Fruit fly (Drosophila melanogaster) whole organism, embryonic: ENCODE results near the gene Syx16.
A peak's percentile ranks its signal among the peaks of the same experiment; 100 is the strongest.

Experiments used
- Adf1 ChIP-seq: fragments of 200-800 bp; sonication (Bioruptor generic); IDR thresholded peaks from 2 replicates; pipeline ENCODE4 v1.3.6; 2022; ENCODE audit warnings: missing biosample characterization, missing genetic modification characterization
- CG10321 ChIP-seq: fragments of 200-800 bp; sonication (Bioruptor generic); IDR thresholded peaks from 2 replicates; pipeline ENCODE4 v1.3.6; 2022; ENCODE audit warnings: missing biosample characterization, missing genetic modification characterization
- CG10565 ChIP-seq: fragments of 200-800 bp; sonication (Bioruptor generic); optimal IDR thresholded peaks from 3 replicates; lab custom pipeline; 2016; ENCODE audit warnings: missing biosample characterization, mild to moderate bottlenecking, missing genetic modification characterization
- CG10654 ChIP-seq: fragments of 200-800 bp; sonication (Bioruptor generic); optimal IDR thresholded peaks from 2 replicates; lab custom pipeline; 2016; ENCODE audit warnings: missing biosample characterization, missing genetic modification characterization
- CG11723 ChIP-seq: fragments of 200-800 bp; sonication (Bioruptor generic); optimal IDR thresholded peaks from 2 replicates; lab custom pipeline; 2017; ENCODE audit warnings: missing biosample characterization, mild to moderate bottlenecking, missing genetic modification characterization
- CG12236 ChIP-seq: fragments of 200-800 bp; sonication (Bioruptor generic); optimal IDR thresholded peaks from 2 replicates; lab custom pipeline; 2016; ENCODE audit warnings: missing biosample characterization, missing genetic modification characterization
- CG12942 ChIP-seq: fragments of 200-800 bp; sonication (Bioruptor generic); optimal IDR thresholded peaks from 3 replicates; lab custom pipeline; 2016; ENCODE audit warnings: missing biosample characterization, missing genetic modification characterization
- CG13287 ChIP-seq: fragments of 200-800 bp; sonication (Bioruptor generic); IDR thresholded peaks from 2 replicates; pipeline ENCODE4 v1.3.6; 2022; ENCODE audit warnings: missing biosample characterization, missing genetic modification characterization; ENCODE audit not compliant: partially characterized antibody
- CG13894 ChIP-seq: fragments of 200-800 bp; sonication (Bioruptor generic); optimal IDR thresholded peaks from 3 replicates; lab custom pipeline; 2018; ENCODE audit warnings: missing biosample characterization, mild to moderate bottlenecking, missing genetic modification characterization, moderate library complexity
- CG1832 ChIP-seq: fragments of 200-800 bp; sonication (Bioruptor generic); optimal IDR thresholded peaks from 2 replicates; lab custom pipeline; 2017; ENCODE audit warnings: missing biosample characterization, mild to moderate bottlenecking, missing genetic modification characterization, inconsistent platforms
- CG2120 ChIP-seq: fragments of 200-800 bp; sonication (Bioruptor generic); optimal IDR thresholded peaks from 3 replicates; lab custom pipeline; 2016; ENCODE audit warnings: missing biosample characterization, missing genetic modification characterization
- CG30431 ChIP-seq: fragments of 200-800 bp; sonication (Bioruptor generic); optimal IDR thresholded peaks from 2 replicates; lab custom pipeline; 2017; ENCODE audit warnings: missing biosample characterization, missing genetic modification characterization
- CG32532 ChIP-seq: fragments of 200-800 bp; sonication (Bioruptor generic); IDR thresholded peaks from 2 replicates; pipeline ENCODE4 v1.3.6; 2022; ENCODE audit warnings: missing biosample characterization, missing genetic modification characterization
- CG32767 ChIP-seq: fragments of 200-800 bp; sonication (Bioruptor generic); IDR thresholded peaks from 2 replicates; pipeline ENCODE4 v1.3.6; 2022; ENCODE audit warnings: missing biosample characterization, missing genetic modification characterization
- CG4404 ChIP-seq: fragments of 200-800 bp; sonication (Bioruptor generic); IDR thresholded peaks from 2 replicates; pipeline ENCODE4 v1.3.6; 2022; ENCODE audit warnings: missing biosample characterization, missing genetic modification characterization
- CG4820 ChIP-seq: fragments of 200-800 bp; sonication (Bioruptor generic); optimal IDR thresholded peaks from 3 replicates; lab custom pipeline; 2016; ENCODE audit warnings: missing biosample characterization, missing genetic modification characterization
- CG6254 ChIP-seq: fragments of 200-800 bp; sonication (Bioruptor generic); optimal IDR thresholded peaks from 3 replicates; lab custom pipeline; 2017; ENCODE audit warnings: mild to moderate bottlenecking, missing biosample characterization, missing genetic modification reagents, missing genetic modification characterization
- CG6791 ChIP-seq: fragments of 200-800 bp; sonication (Bioruptor generic); IDR thresholded peaks from 3 replicates; pipeline ENCODE4 v1.3.6; 2022; ENCODE audit warnings: missing biosample characterization, missing genetic modification characterization; ENCODE audit not compliant: partially characterized antibody
- CG9797 ChIP-seq: fragments of 200-800 bp; sonication (Bioruptor generic); optimal IDR thresholded peaks from 3 replicates; lab custom pipeline; 2018; ENCODE audit warnings: missing biosample characterization, mild to moderate bottlenecking, missing genetic modification characterization
- CHES-1-like ChIP-seq: fragments of 200-800 bp; sonication (Bioruptor generic); optimal IDR thresholded peaks from 2 replicates; lab custom pipeline; 2016; ENCODE audit warnings: missing biosample characterization, missing genetic modification characterization
- Dref ChIP-seq: fragments of 200-800 bp; sonication (Bioruptor generic); IDR thresholded peaks from 2 replicates; pipeline ENCODE4 v1.3.6; 2022; ENCODE audit warnings: missing biosample characterization, missing genetic modification characterization
- Kr ChIP-seq: fragments of 200-800 bp; sonication (Bioruptor generic); optimal IDR thresholded peaks from 2 replicates; lab custom pipeline; 2017; ENCODE audit warnings: missing biosample characterization, mild to moderate bottlenecking, missing genetic modification characterization
- MBD-R2 ChIP-seq: fragments of 200-800 bp; sonication (Bioruptor generic); IDR thresholded peaks from 2 replicates; pipeline ENCODE4 v1.3.6; 2022; ENCODE audit warnings: missing biosample characterization, missing genetic modification characterization
- MESR4 ChIP-seq: fragments of 200-800 bp; sonication (Bioruptor generic); optimal IDR thresholded peaks from 2 replicates; lab custom pipeline; 2018; ENCODE audit warnings: missing biosample characterization, mild to moderate bottlenecking, missing genetic modification characterization, moderate library complexity
- Myb ChIP-seq: fragments of 200-800 bp; sonication (Bioruptor generic); optimal IDR thresholded peaks from 2 replicates; lab custom pipeline; 2016; ENCODE audit warnings: missing biosample characterization, missing genetic modification characterization
- Opbp ChIP-seq: fragments of 200-800 bp; sonication (Bioruptor generic); IDR thresholded peaks from 3 replicates; pipeline ENCODE4 v1.3.6; 2022; ENCODE audit warnings: missing biosample characterization, missing genetic modification characterization; ENCODE audit not compliant: partially characterized antibody
- PHDP ChIP-seq: fragments of 200-800 bp; sonication (Bioruptor generic); optimal IDR thresholded peaks from 3 replicates; lab custom pipeline; 2018; ENCODE audit warnings: missing biosample characterization, mild to moderate bottlenecking, missing genetic modification characterization, moderate library complexity
- Ptx1 ChIP-seq: fragments of 200-800 bp; sonication (Bioruptor generic); IDR thresholded peaks from 2 replicates; pipeline ENCODE4 v1.3.6; 2022; ENCODE audit warnings: missing biosample characterization, missing genetic modification characterization
- abd-A ChIP-seq: fragments of 200-800 bp; sonication (Bioruptor generic); optimal IDR thresholded peaks from 3 replicates; lab custom pipeline; 2019; ENCODE audit warnings: missing biosample characterization, mild to moderate bottlenecking, missing genetic modification characterization, moderate library complexity
- amos ChIP-seq: fragments of 200-800 bp; sonication (Bioruptor generic); IDR thresholded peaks from 2 replicates; pipeline ENCODE4 v1.3.6; 2022; ENCODE audit warnings: missing biosample characterization, missing genetic modification characterization; ENCODE audit not compliant: partially characterized antibody
- bbx ChIP-seq: fragments of 200-800 bp; sonication (Bioruptor generic); IDR thresholded peaks from 2 replicates; pipeline ENCODE4 v1.3.6; 2022; ENCODE audit warnings: missing biosample characterization, missing genetic modification characterization; ENCODE audit not compliant: partially characterized antibody
- cg ChIP-seq: fragments of 200-800 bp; sonication (Bioruptor generic); optimal IDR thresholded peaks from 3 replicates; lab custom pipeline; 2019; ENCODE audit warnings: missing biosample characterization, mild to moderate bottlenecking, missing genetic modification characterization, moderate library complexity
- chinmo ChIP-seq: fragments of 200-800 bp; sonication (Bioruptor generic); IDR thresholded peaks from 4 replicates; pipeline ENCODE4 v1.3.6; 2022; ENCODE audit warnings: missing biosample characterization, missing genetic modification characterization; ENCODE audit not compliant: partially characterized antibody
- crp ChIP-seq, 2 experiments: fragments of 200-800 bp; sonication (Bioruptor generic); optimal IDR thresholded peaks; 2 replicates in 1 of 2; 3 replicates in 1 of 2; lab custom pipeline; 2017; ENCODE audit warnings: missing biosample characterization in 2 of 2, missing genetic modification characterization in 2 of 2, mild to moderate bottlenecking in 1 of 2, moderate library complexity in 1 of 2
- dpn ChIP-seq, 2 experiments: fragments of 200-800 bp; sonication (Bioruptor generic); optimal IDR thresholded peaks; 3 replicates each; lab custom pipeline; 2016; ENCODE audit warnings: missing biosample characterization in 2 of 2, missing genetic modification characterization in 2 of 2
- ewg ChIP-seq: fragments of 200-800 bp; sonication (Bioruptor generic); optimal IDR thresholded peaks from 3 replicates; lab custom pipeline; 2017; ENCODE audit warnings: mild to moderate bottlenecking, missing biosample characterization, missing genetic modification reagents, missing genetic modification characterization
- gfzf ChIP-seq: fragments of 200-800 bp; sonication (Bioruptor generic); optimal IDR thresholded peaks from 2 replicates; lab custom pipeline; 2016; ENCODE audit warnings: missing biosample characterization, mild to moderate bottlenecking, missing genetic modification characterization, moderate library complexity
- gt ChIP-seq: fragments of 200-800 bp; sonication (Bioruptor generic); IDR thresholded peaks from 2 replicates; pipeline ENCODE4 v1.3.6; 2022; ENCODE audit warnings: missing biosample characterization, missing genetic modification characterization
- hbn ChIP-seq: fragments of 200-800 bp; sonication (Bioruptor generic); IDR thresholded peaks from 2 replicates; pipeline ENCODE4 v1.3.6; 2022; ENCODE audit warnings: missing biosample characterization, missing genetic modification characterization; ENCODE audit not compliant: partially characterized antibody
- lilli ChIP-seq: fragments of 200-800 bp; sonication (Bioruptor generic); optimal IDR thresholded peaks from 3 replicates; lab custom pipeline; 2016; ENCODE audit warnings: missing biosample characterization, missing genetic modification characterization
- peb ChIP-seq: fragments of 200-800 bp; sonication (Bioruptor generic); IDR thresholded peaks from 2 replicates; pipeline ENCODE4 v1.3.6; 2022; ENCODE audit warnings: missing biosample characterization, missing genetic modification characterization
- pzg ChIP-seq: fragments of 200-800 bp; sonication (Bioruptor generic); optimal IDR thresholded peaks from 3 replicates; lab custom pipeline; 2018; ENCODE audit warnings: missing biosample characterization, mild to moderate bottlenecking, missing genetic modification characterization, moderate library complexity
- salm ChIP-seq: fragments of 200-800 bp; sonication (Bioruptor generic); optimal IDR thresholded peaks from 2 replicates; lab custom pipeline; 2018; ENCODE audit warnings: missing biosample characterization, mild to moderate bottlenecking, missing genetic modification characterization
- sd ChIP-seq: fragments of 200-800 bp; sonication (Bioruptor generic); optimal IDR thresholded peaks from 3 replicates; lab custom pipeline; 2018; ENCODE audit warnings: missing biosample characterization, mild to moderate bottlenecking, missing genetic modification characterization, moderate library complexity
- stc ChIP-seq: fragments of 200-800 bp; sonication (Bioruptor generic); IDR thresholded peaks from 2 replicates; pipeline ENCODE4 v1.3.6; 2022; ENCODE audit warnings: missing biosample characterization, missing genetic modification characterization
- tna ChIP-seq: fragments of 200-800 bp; sonication (Bioruptor generic); IDR thresholded peaks from 2 replicates; pipeline ENCODE4 v1.3.6; 2022; ENCODE audit warnings: missing biosample characterization, missing genetic modification characterization; ENCODE audit not compliant: partially characterized antibody
- toy ChIP-seq: fragments of 200-800 bp; sonication (Bioruptor generic); IDR thresholded peaks from 2 replicates; pipeline ENCODE4 v1.3.6; 2022; ENCODE audit warnings: missing biosample characterization, missing genetic modification characterization
- unpg ChIP-seq: fragments of 200-800 bp; sonication (Bioruptor generic); optimal IDR thresholded peaks from 3 replicates; lab custom pipeline; 2018; ENCODE audit warnings: missing biosample characterization, mild to moderate bottlenecking, missing genetic modification characterization, moderate library complexity
- wek ChIP-seq: fragments of 200-800 bp; sonication (Bioruptor generic); optimal IDR thresholded peaks from 3 replicates; lab custom pipeline; 2018; ENCODE audit warnings: missing biosample characterization, mild to moderate bottlenecking, missing genetic modification characterization, moderate library complexity

Gene Syx16

dm6 chrX:20393580-20393979 is at the start of gene Syx16:
Gene Syx16 (minus strand): TSS chrX:20393751.
- TF ChIP-seq MBD-R2 (peak; percentile 37), CG4404 (GFP tag; lab: Robert Waterston, UW) (no peak), CG9797 (GFP tag; lab: Kevin White, UChicago) (peak; percentile 56), unpg (GFP tag; lab: Kevin White, UChicago) (no peak), Dref (GFP tag; lab: Robert Waterston, UW) (peak; percentile 45), CG13287 (GFP tag; lab: Robert Waterston, UW) (0 out of 2 replicates have a peak, but pooled peaks have one; percentile 6), amos (GFP tag; lab: Robert Waterston, UW) (peak; percentile 42; the same call in 1 of the 2 replicates), Myb (peak; percentile 66), dpn (GFP tag; optimal IDR thresholded peaks at IDR 0.05; lab: Kevin White, UChicago) (no peak), pzg (GFP tag; lab: Kevin White, UChicago) (peak; percentile 40), bbx (no peak), toy (GFP tag; lab: Robert Waterston, UW) (no peak), stc (GFP tag; lab: Robert Waterston, UW) (no peak), sd (tag; lab: Kevin White, UChicago) (no peak), Opbp (GFP tag; lab: Robert Waterston, UW) (0 out of 3 replicates have a peak, but pooled peaks have one; percentile 10), gfzf (GFP tag; lab: Kevin White, UChicago) (peak; percentile 59), gt (GFP tag; lab: Robert Waterston, UW) (no peak), MESR4 (GFP tag; lab: Kevin White, UChicago) (peak; percentile 74)

dm6 chrX:20436866-20437265 is 43.3 kb upstream of the Syx16 start:
- no peak for TF ChIP-seq hbn (GFP tag; lab: Robert Waterston, UW)
- no peak for TF ChIP-seq peb (GFP tag; lab: Robert Waterston, UW)
- TF ChIP-seq CG10654 (GFP tag; lab: Kevin White, UChicago): no peak
- no peak for TF ChIP-seq CG32767 (GFP tag; lab: Robert Waterston, UW)
- TF ChIP-seq CG11723 (GFP tag; lab: Kevin White, UChicago): no peak
- no peak for TF ChIP-seq CG32532 (GFP tag; lab: Robert Waterston, UW)
- TF ChIP-seq CG2120 (GFP tag; lab: Kevin White, UChicago): no peak
- TF ChIP-seq PHDP (tag; lab: Kevin White, UChicago): no peak
- no peak for TF ChIP-seq CG12942 (GFP tag; lab: Kevin White, UChicago)
- TF ChIP-seq Kr: no peak
- peak in 1 of 2 experiments; percentile 55 for TF ChIP-seq crp (GFP tag; optimal IDR thresholded peaks at IDR 0.05; lab: Kevin White, UChicago)
- peak; percentile 61 for TF ChIP-seq Adf1
- peak; percentile 63 for TF ChIP-seq cg (GFP tag; lab: Kevin White, UChicago)
- TF ChIP-seq CHES-1-like (GFP tag; lab: Kevin White, UChicago): no peak
- no peak for TF ChIP-seq CG30431
- no peak for TF ChIP-seq CG10565 (GFP tag; lab: Kevin White, UChicago)
- TF ChIP-seq wek (GFP tag; lab: Kevin White, UChicago): no peak
- 0 out of 4 replicates have a peak, but pooled peaks have one; percentile 40 for TF ChIP-seq chinmo
- TF ChIP-seq CG1832 (GFP tag; lab: Kevin White, UChicago): peak; percentile 44
- no peak for TF ChIP-seq lilli
- no peak for TF ChIP-seq Ptx1 (GFP tag; lab: Robert Waterston, UW)
- TF ChIP-seq abd-A (tag; lab: Kevin White, UChicago): peak; percentile 82
- peak; percentile 20 for TF ChIP-seq ewg
- no peak for TF ChIP-seq salm (tag; lab: Kevin White, UChicago)
- no peak for TF ChIP-seq CG12236 (GFP tag; lab: Kevin White, UChicago)
- TF ChIP-seq CG6791 (GFP tag; lab: Robert Waterston, UW): no peak
- TF ChIP-seq CG6254: no peak
- TF ChIP-seq CG10321 (GFP tag; lab: Robert Waterston, UW): peak; percentile 50; the same call in 1 of the 2 replicates
- no peak for TF ChIP-seq CG4820 (GFP tag; lab: Kevin White, UChicago)
- TF ChIP-seq CG13894 (tag; lab: Kevin White, UChicago): no peak
- TF ChIP-seq tna (GFP tag; lab: Robert Waterston, UW): no peak
